Fruit fly (Drosophila melanogaster) whole organism, embryonic: ENCODE data around the gene CG3277.

ENCODE experiments used
- Aef1 ChIP-seq: fragments of 200-800 bp; sonication (Bioruptor generic); IDR thresholded peaks from 3 replicates; pipeline ENCODE4 v1.3.6; 2022; ENCODE audit warnings: missing biosample characterization, missing genetic modification characterization
- Bdp1 ChIP-seq: fragments of 200-800 bp; sonication (Bioruptor generic); optimal IDR thresholded peaks from 3 replicates; lab custom pipeline; 2016; ENCODE audit warnings: missing biosample characterization, missing genetic modification characterization
- CG11398 ChIP-seq: fragments of 200-800 bp; sonication (Bioruptor generic); optimal IDR thresholded peaks from 2 replicates; lab custom pipeline; 2016; ENCODE audit warnings: missing biosample characterization, missing genetic modification characterization
- CG2875 ChIP-seq: fragments of 200-800 bp; sonication (Bioruptor generic); optimal IDR thresholded peaks from 2 replicates; lab custom pipeline; 2017; ENCODE audit warnings: missing biosample characterization, mild to moderate bottlenecking, missing genetic modification characterization, missing genetic modification reagents
- CG7928 ChIP-seq: fragments of 200-800 bp; sonication (Bioruptor generic); optimal IDR thresholded peaks from 2 replicates; lab custom pipeline; 2017; ENCODE audit warnings: missing biosample characterization, mild to moderate bottlenecking, missing genetic modification characterization
- CkIIα-i1 ChIP-seq: fragments of 200-800 bp; sonication (Bioruptor generic); IDR thresholded peaks from 2 replicates; pipeline ENCODE4 v1.3.6; 2022; ENCODE audit warnings: missing biosample characterization, missing genetic modification characterization
- Nf-YB ChIP-seq: fragments of 200-800 bp; sonication (Bioruptor generic); optimal IDR thresholded peaks from 3 replicates; lab custom pipeline; 2019; ENCODE audit warnings: missing biosample characterization, mild to moderate bottlenecking, missing genetic modification characterization, moderate library complexity
- Ptx1 ChIP-seq: fragments of 200-800 bp; sonication (Bioruptor generic); IDR thresholded peaks from 2 replicates; pipeline ENCODE4 v1.3.6; 2022; ENCODE audit warnings: missing biosample characterization, missing genetic modification characterization
- Usf ChIP-seq: fragments of 200-800 bp; sonication (Bioruptor generic); optimal IDR thresholded peaks from 2 replicates; lab custom pipeline; 2017; ENCODE audit warnings: missing genotype, missing biosample characterization, missing genetic modification characterization
- dmrt99B ChIP-seq: fragments of 200-800 bp; sonication (Bioruptor generic); optimal IDR thresholded peaks from 2 replicates; lab custom pipeline; 2018; ENCODE audit warnings: missing biosample characterization, mild to moderate bottlenecking, missing genetic modification characterization, moderate library complexity
- fd96Cb ChIP-seq: fragments of 200-800 bp; sonication (Bioruptor generic); optimal IDR thresholded peaks from 2 replicates; lab custom pipeline; 2018; ENCODE audit warnings: missing biosample characterization, mild to moderate bottlenecking, missing genetic modification characterization, moderate library complexity
- h ChIP-seq: fragments of >200 bp; optimal IDR thresholded peaks from 2 replicates; lab custom pipeline; 2017
- insv ChIP-seq, 2 experiments: fragments of 200-800 bp; sonication (Bioruptor generic); optimal IDR thresholded peaks; 3 replicates each; lab custom pipeline; 2016 to 2018; ENCODE audit warnings: missing biosample characterization in 2 of 2, missing genetic modification characterization in 2 of 2
- twi ChIP-seq: fragments of 200-800 bp; optimal IDR thresholded peaks from 2 replicates; lab custom pipeline; 2019; ENCODE audit warnings: missing biosample characterization, mild to moderate bottlenecking, missing genetic modification characterization, moderate library complexity

DNA sequence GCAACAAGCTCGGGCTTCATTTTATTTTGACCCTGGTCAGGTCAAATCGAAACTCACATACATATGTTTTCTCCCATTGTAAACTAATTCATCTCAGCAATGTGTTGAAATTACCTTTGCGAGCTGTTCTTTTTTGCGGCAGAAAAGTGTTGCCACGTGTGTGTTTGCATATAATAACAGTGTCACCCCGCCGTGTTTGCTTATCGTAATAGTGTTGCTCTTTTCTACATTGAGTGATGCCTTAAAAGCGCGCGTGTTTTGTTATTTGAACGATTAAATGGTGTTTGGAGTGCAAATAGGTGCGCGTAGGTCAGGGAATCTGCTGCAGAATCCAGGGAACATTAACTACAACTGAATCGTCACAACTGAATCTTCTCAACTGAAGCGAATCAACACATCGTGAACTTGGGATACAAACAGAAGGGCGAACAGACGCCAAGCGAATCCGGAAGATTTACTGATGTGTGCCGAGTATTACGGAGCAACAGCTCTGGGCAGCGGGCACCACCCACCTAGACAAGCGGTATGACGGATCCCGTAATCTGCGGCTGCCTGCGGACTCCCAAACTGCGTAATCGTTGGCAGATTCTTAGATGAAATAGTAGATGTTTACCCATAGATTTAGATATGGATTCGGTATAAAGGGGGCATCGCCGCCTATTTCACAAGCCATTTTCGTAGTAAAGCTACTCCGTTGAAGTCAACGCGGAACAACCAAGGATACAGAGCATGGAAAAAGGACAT, 4.8 kb downstream of the CG3277 start, which contains the start of gene CG15406:
- TF ChIP-seq dmrt99B (tag; lab: Kevin White, UChicago) (no peak), fd96Cb (tag; lab: Kevin White, UChicago) (no peak), insv (GFP tag; optimal IDR thresholded peaks at IDR 0.05; lab: Kevin White, UChicago) (no peak), Bdp1 (GFP tag; lab: Kevin White, UChicago) (no peak), Ptx1 (GFP tag; lab: Robert Waterston, UW) (no peak), Usf (GFP tag; lab: Kevin White, UChicago) (no peak), CG2875 (GFP tag; lab: Kevin White, UChicago) (no peak), h (lab: Kevin White, UChicago) (no peak), Nf-YB (GFP tag; lab: Kevin White, UChicago) (no peak), CG11398 (no peak), CG7928 (GFP tag; lab: Kevin White, UChicago) (no peak), twi (no peak), CkIIα-i1 (GFP tag; lab: Robert Waterston, UW) (no peak), Aef1 (no peak)
